Fruit fly (Drosophila melanogaster) whole organism, embryonic: ENCODE results near the gene Cyp4g15.
A peak's percentile ranks its signal among the peaks of the same experiment; 100 is the strongest.

Experiments used
- Adf1 ChIP-seq: fragments of 200-800 bp; sonication (Bioruptor generic); IDR thresholded peaks from 2 replicates; pipeline ENCODE4 v1.3.6; 2022; ENCODE audit warnings: missing biosample characterization, missing genetic modification characterization
- Aef1 ChIP-seq: fragments of 200-800 bp; sonication (Bioruptor generic); IDR thresholded peaks from 3 replicates; pipeline ENCODE4 v1.3.6; 2022; ENCODE audit warnings: missing biosample characterization, missing genetic modification characterization
- CG10147 ChIP-seq: fragments of 200-800 bp; sonication (Bioruptor generic); optimal IDR thresholded peaks from 2 replicates; lab custom pipeline; 2019; ENCODE audit warnings: missing biosample characterization, mild to moderate bottlenecking, missing genetic modification characterization, moderate library complexity
- CG10267 ChIP-seq: fragments of 200-800 bp; sonication (Bioruptor generic); optimal IDR thresholded peaks from 2 replicates; lab custom pipeline; 2018; ENCODE audit warnings: missing biosample characterization, mild to moderate bottlenecking, missing genetic modification characterization, moderate library complexity
- CG10274 ChIP-seq: fragments of 200-800 bp; sonication (Bioruptor generic); optimal IDR thresholded peaks from 3 replicates; lab custom pipeline; 2017; ENCODE audit warnings: missing biosample characterization, mild to moderate bottlenecking, missing genetic modification characterization
- CG12299 ChIP-seq: fragments of 200-800 bp; sonication (Bioruptor generic); optimal IDR thresholded peaks from 2 replicates; lab custom pipeline; 2018; ENCODE audit warnings: missing biosample characterization, mild to moderate bottlenecking, missing genetic modification characterization
- CG12391 ChIP-seq: fragments of 200-800 bp; sonication (Bioruptor generic); optimal IDR thresholded peaks from 3 replicates; lab custom pipeline; 2018; ENCODE audit warnings: missing biosample characterization, mild to moderate bottlenecking, missing genetic modification characterization, moderate library complexity
- CG13287 ChIP-seq: fragments of 200-800 bp; sonication (Bioruptor generic); IDR thresholded peaks from 2 replicates; pipeline ENCODE4 v1.3.6; 2022; ENCODE audit warnings: missing biosample characterization, missing genetic modification characterization; ENCODE audit not compliant: partially characterized antibody
- CG16779 ChIP-seq: fragments of 200-800 bp; sonication (Bioruptor generic); IDR thresholded peaks from 2 replicates; pipeline ENCODE4 v1.3.6; 2022; ENCODE audit warnings: missing biosample characterization, missing genetic modification characterization
- CG17361 ChIP-seq: fragments of 200-800 bp; sonication (Bioruptor generic); IDR thresholded peaks from 3 replicates; pipeline ENCODE4 v1.3.6; 2022; ENCODE audit warnings: missing biosample characterization, missing genetic modification characterization
- CG30020 ChIP-seq: fragments of 200-800 bp; optimal IDR thresholded peaks from 2 replicates; lab custom pipeline; 2019; ENCODE audit warnings: missing biosample characterization, mild to moderate bottlenecking, missing genetic modification characterization, moderate library complexity
- CG30403 ChIP-seq: fragments of 200-800 bp; sonication (Bioruptor generic); optimal IDR thresholded peaks from 3 replicates; lab custom pipeline; 2016; ENCODE audit warnings: missing biosample characterization, missing genetic modification characterization
- CG32532 ChIP-seq: fragments of 200-800 bp; sonication (Bioruptor generic); IDR thresholded peaks from 2 replicates; pipeline ENCODE4 v1.3.6; 2022; ENCODE audit warnings: missing biosample characterization, missing genetic modification characterization
- CG3281 ChIP-seq: fragments of 200-800 bp; sonication (Bioruptor generic); optimal IDR thresholded peaks from 3 replicates; lab custom pipeline; 2017; ENCODE audit warnings: missing biosample characterization, mild to moderate bottlenecking, missing genetic modification characterization
- CG33213 ChIP-seq: fragments of 200-800 bp; sonication (Bioruptor generic); optimal IDR thresholded peaks from 3 replicates; lab custom pipeline; 2016; ENCODE audit warnings: missing biosample characterization, missing genetic modification characterization
- CG3726 ChIP-seq: fragments of 200-800 bp; sonication (Bioruptor generic); IDR thresholded peaks from 3 replicates; pipeline ENCODE4, ENCODE4 v1.3.6; 2022; ENCODE audit warnings: missing biosample characterization, missing genetic modification characterization
- CG4328 ChIP-seq: fragments of 200-800 bp; sonication (Bioruptor generic); optimal IDR thresholded peaks from 3 replicates; lab custom pipeline; 2017; ENCODE audit warnings: missing biosample characterization, missing genetic modification reagents, missing genetic modification characterization
- CG7556 ChIP-seq: fragments of 200-800 bp; sonication (Bioruptor generic); optimal IDR thresholded peaks from 2 replicates; lab custom pipeline; 2017; ENCODE audit warnings: missing biosample characterization, mild to moderate bottlenecking, missing genetic modification characterization
- CG8765 ChIP-seq: fragments of 200-800 bp; sonication (Bioruptor generic); IDR thresholded peaks from 2 replicates; pipeline ENCODE4 v1.3.6; 2022; ENCODE audit warnings: missing biosample characterization, missing genetic modification characterization
- CG9437 ChIP-seq: fragments of 200-800 bp; sonication (Bioruptor generic); optimal IDR thresholded peaks from 2 replicates; lab custom pipeline; 2018; ENCODE audit warnings: missing biosample characterization, mild to moderate bottlenecking, missing genetic modification characterization
- CkIIα-i1 ChIP-seq: fragments of 200-800 bp; sonication (Bioruptor generic); IDR thresholded peaks from 2 replicates; pipeline ENCODE4 v1.3.6; 2022; ENCODE audit warnings: missing biosample characterization, missing genetic modification characterization
- Drgx ChIP-seq: fragments of 200-800 bp; sonication (Bioruptor generic); IDR thresholded peaks from 2 replicates; pipeline ENCODE4 v1.3.6; 2022; ENCODE audit warnings: missing biosample characterization, missing genetic modification characterization
- Eip74EF ChIP-seq, 2 experiments: fragments of 200-800 bp in 1 of 2; fragments of >200 bp in 1 of 2; sonication (Bioruptor generic) in 1 of 2; optimal IDR thresholded peaks; 2 replicates each; lab custom pipeline; 2017 to 2019; ENCODE audit warnings: missing biosample characterization in 2 of 2, missing genetic modification characterization in 2 of 2, mild to moderate bottlenecking in 1 of 2, moderate library complexity in 1 of 2
- GATAe ChIP-seq: fragments of 200-800 bp; sonication (Bioruptor generic); conservative IDR thresholded peaks from 2 replicates; pipeline ENCODE4 v1.3.6; 2022; ENCODE audit warnings: missing biosample characterization, missing genetic modification characterization
- Lhr ChIP-seq: fragments of 200-800 bp; sonication (Bioruptor generic); optimal IDR thresholded peaks from 3 replicates; lab custom pipeline; 2017; ENCODE audit warnings: mild to moderate bottlenecking, missing biosample characterization, missing genetic modification reagents, missing genetic modification characterization
- Mes4 ChIP-seq: fragments of 200-800 bp; sonication (Bioruptor generic); optimal IDR thresholded peaks from 2 replicates; lab custom pipeline; 2016; ENCODE audit warnings: missing biosample characterization, missing genetic modification characterization
- NC2α ChIP-seq: fragments of 200-800 bp; sonication (Bioruptor generic); optimal IDR thresholded peaks from 2 replicates; lab custom pipeline; 2016; ENCODE audit warnings: missing biosample characterization, missing genetic modification characterization
- NFAT ChIP-seq: fragments of 200-800 bp; sonication (Bioruptor generic); IDR thresholded peaks from 2 replicates; pipeline ENCODE4 v1.3.6; 2022; ENCODE audit warnings: missing biosample characterization, missing genetic modification characterization
- Optix ChIP-seq: fragments of 200-800 bp; sonication (Bioruptor generic); IDR thresholded peaks from 3 replicates; pipeline ENCODE4 v1.3.6; 2022; ENCODE audit warnings: missing biosample characterization, missing genetic modification characterization
- Spps ChIP-seq: fragments of 200-800 bp; sonication (Bioruptor generic); optimal IDR thresholded peaks from 2 replicates; lab custom pipeline; 2018; ENCODE audit warnings: missing biosample characterization, mild to moderate bottlenecking, missing genetic modification characterization
- Xrp1 ChIP-seq: fragments of 200-800 bp; sonication (Bioruptor generic); IDR thresholded peaks from 2 replicates; pipeline ENCODE4 v1.3.6; 2022; ENCODE audit warnings: missing biosample characterization, missing genetic modification characterization
- ase ChIP-seq: fragments of 200-800 bp; sonication (Bioruptor generic); IDR thresholded peaks from 3 replicates; pipeline ENCODE4 v1.3.6; 2022; ENCODE audit warnings: missing biosample characterization, missing genetic modification characterization
- ash1 ChIP-seq: fragments of 200-800 bp; sonication (Bioruptor generic); optimal IDR thresholded peaks from 2 replicates; lab custom pipeline; 2018; ENCODE audit warnings: missing biosample characterization, mild to moderate bottlenecking, missing genetic modification characterization
- ato ChIP-seq: fragments of 200-800 bp; sonication (Bioruptor generic); IDR thresholded peaks from 2 replicates; pipeline ENCODE4 v1.3.6; 2022; ENCODE audit warnings: missing biosample characterization, missing genetic modification characterization; ENCODE audit not compliant: partially characterized antibody
- caup ChIP-seq: fragments of 200-800 bp; sonication (Bioruptor generic); optimal IDR thresholded peaks from 3 replicates; lab custom pipeline; 2017; ENCODE audit warnings: missing biosample characterization, mild to moderate bottlenecking, missing genetic modification characterization, moderate library complexity; ENCODE audit not compliant: severe bottlenecking
- dysf ChIP-seq: fragments of 200-800 bp; sonication (Bioruptor generic); IDR thresholded peaks from 3 replicates; pipeline ENCODE4 v1.3.6; 2022; ENCODE audit warnings: missing biosample characterization, missing genetic modification characterization
- emc ChIP-seq: fragments of 200-800 bp; sonication (Bioruptor generic); optimal IDR thresholded peaks from 2 replicates; lab custom pipeline; 2016; ENCODE audit warnings: missing biosample characterization, missing genetic modification characterization
- her ChIP-seq: fragments of 200-800 bp; sonication (Bioruptor generic); optimal IDR thresholded peaks from 2 replicates; lab custom pipeline; 2016; ENCODE audit warnings: missing biosample characterization, missing genetic modification characterization
- kah ChIP-seq: fragments of 200-800 bp; sonication (Bioruptor generic); optimal IDR thresholded peaks from 2 replicates; lab custom pipeline; 2018; ENCODE audit warnings: missing biosample characterization, mild to moderate bottlenecking, missing genetic modification characterization
- prd ChIP-seq, 3 experiments: fragments of >200 bp in 2 of 3; fragments of 200-800 bp in 1 of 3; sonication (Bioruptor generic) in 1 of 3; optimal IDR thresholded peaks in 2 of 3; IDR thresholded peaks in 1 of 3; 2 replicates in 2 of 3; 3 replicates in 1 of 3; pipeline versions ENCODE4 v1.3.6 to Lab custom; 2017 to 2022; ENCODE audit warnings: missing biosample characterization in 1 of 3, missing genetic modification characterization in 1 of 3
- sima ChIP-seq: fragments of 200-800 bp; sonication (Bioruptor generic); optimal IDR thresholded peaks from 2 replicates; lab custom pipeline; 2016; ENCODE audit warnings: missing biosample characterization, missing genetic modification characterization
- slbo ChIP-seq: fragments of 200-800 bp; sonication (Bioruptor generic); IDR thresholded peaks from 2 replicates; pipeline ENCODE4 v1.3.6; 2022; ENCODE audit warnings: missing biosample characterization, missing genetic modification characterization
- tll ChIP-seq, 2 experiments: fragments of 200-800 bp in 1 of 2; fragments of >200 bp in 1 of 2; sonication (Bioruptor generic) in 1 of 2; optimal IDR thresholded peaks; 2 replicates each; lab custom pipeline; 2017 to 2019; ENCODE audit warnings: missing biosample characterization in 2 of 2, missing genetic modification characterization in 2 of 2, mild to moderate bottlenecking in 1 of 2, moderate library complexity in 1 of 2
- trh ChIP-seq: fragments of 200-800 bp; sonication (Bioruptor generic); optimal IDR thresholded peaks from 2 replicates; lab custom pipeline; 2016; ENCODE audit warnings: missing biosample characterization, missing genetic modification characterization
- usp ChIP-seq: fragments of >200 bp; optimal IDR thresholded peaks from 2 replicates; lab custom pipeline; 2017; ENCODE audit warnings: missing biosample characterization, missing genetic modification characterization
- vnd ChIP-seq: fragments of 200-800 bp; sonication (Bioruptor generic); IDR thresholded peaks from 3 replicates; pipeline ENCODE4 v1.3.6; 2022; ENCODE audit warnings: missing biosample characterization, missing genetic modification characterization; ENCODE audit not compliant: partially characterized antibody
- wdn ChIP-seq: fragments of 200-800 bp; sonication (Bioruptor generic); IDR thresholded peaks from 2 replicates; pipeline ENCODE4 v1.3.6; 2022; ENCODE audit warnings: missing biosample characterization, missing genetic modification characterization
- zen2 ChIP-seq: fragments of 200-800 bp; sonication (Bioruptor generic); IDR thresholded peaks from 3 replicates; pipeline ENCODE4 v1.3.6; 2022; ENCODE audit warnings: missing biosample characterization, missing genetic modification characterization; ENCODE audit not compliant: partially characterized antibody

Cyp4g15 gene

DNA sequence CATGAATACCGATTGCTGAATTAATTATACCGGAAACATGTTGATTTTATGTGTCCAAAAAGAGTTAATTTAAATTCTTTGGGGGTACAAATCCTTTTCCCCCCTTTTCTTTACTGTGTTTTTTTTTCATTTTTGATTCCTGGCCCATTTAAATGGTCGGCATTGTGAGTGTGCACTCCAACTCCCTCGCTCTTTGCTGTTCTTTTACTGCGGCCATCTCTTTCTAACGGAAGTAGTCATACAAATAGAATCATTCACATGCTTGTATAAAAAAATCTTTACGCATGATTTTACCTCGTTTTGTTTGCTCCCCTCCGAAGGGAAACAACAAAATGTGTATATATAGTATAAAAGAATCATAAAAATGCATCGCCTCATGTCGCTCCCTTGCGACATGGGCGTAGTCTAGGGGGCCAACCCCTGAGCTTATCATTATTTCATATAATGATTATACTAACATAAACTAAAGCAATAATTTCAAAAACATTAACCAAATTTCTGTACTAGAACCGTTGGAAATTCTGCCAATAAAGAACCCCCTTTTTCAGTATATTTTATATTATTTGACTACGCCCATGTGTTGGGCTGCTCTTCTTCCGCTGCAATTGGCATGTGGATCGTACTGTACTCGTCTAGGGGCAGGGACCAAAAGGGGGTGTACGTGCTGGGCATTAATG, 51.3 kb downstream of the Cyp4g15 start:
- TF ChIP-seq Eip74EF (GFP tag; optimal IDR thresholded peaks at IDR 0.05; lab: Kevin White, UChicago) (peak in 1 of 2 experiments; percentile 81), CkIIα-i1 (no peak), caup (peak; percentile 12), CG9437 (GFP tag; lab: Kevin White, UChicago) (peak; percentile 57), CG8765 (GFP tag; lab: Robert Waterston, UW) (no peak; the same call in 1 of the 2 replicates), CG7556 (GFP tag; lab: Kevin White, UChicago) (peak; percentile 70), CG32532 (GFP tag; lab: Robert Waterston, UW) (peak; percentile 38; the same call in 1 of the 2 replicates), sima (GFP tag; lab: Kevin White, UChicago) (no peak), CG13287 (GFP tag; lab: Robert Waterston, UW) (no peak), ash1 (GFP tag; lab: Kevin White, UChicago) (no peak), usp (GFP tag; lab: Kevin White, UChicago) (no peak), Aef1 (GFP tag; lab: Robert Waterston, UW) (peak; percentile 26; the same call in 1 of the 3 replicates), Spps (tag; lab: Kevin White, UChicago) (peak; percentile 76), ato (GFP tag; lab: Robert Waterston, UW) (no peak), Drgx (GFP tag; lab: Robert Waterston, UW) (peak; percentile 79), ase (peak; percentile 59; the same call in 1 of the 3 replicates), CG12391 (tag; lab: Kevin White, UChicago) (peak; percentile 81), CG12299 (tag; lab: Kevin White, UChicago) (peak; percentile 67), CG10147 (GFP tag; lab: Kevin White, UChicago) (peak; percentile 48), CG10267 (tag; lab: Kevin White, UChicago) (peak; percentile 82), slbo (GFP tag; lab: Robert Waterston, UW) (peak; percentile 33; the same call in 1 of the 2 replicates), Mes4 (GFP tag; lab: Kevin White, UChicago) (peak; percentile 18), CG17361 (GFP tag; lab: Robert Waterston, UW) (peak; percentile 88), GATAe (GFP tag; lab: Robert Waterston, UW) (no peak), CG3281 (GFP tag; lab: Kevin White, UChicago) (peak; percentile 7), vnd (no peak), her (no peak), prd (optimal IDR thresholded peaks at IDR 0.05; lab: Kevin White, UChicago) (no peak), prd (GFP tag; IDR thresholded peaks at IDR 0.05; lab: Robert Waterston, UW) (peak; percentile 86), tll (GFP tag; optimal IDR thresholded peaks at IDR 0.05; lab: Kevin White, UChicago) (no peak), CG16779 (GFP tag; lab: Robert Waterston, UW) (no peak), CG33213 (peak; percentile 35), zen2 (GFP tag; lab: Robert Waterston, UW) (no peak), Xrp1 (GFP tag; lab: Robert Waterston, UW) (peak; percentile 93), Lhr (GFP tag; lab: Kevin White, UChicago) (peak; percentile 62), CG30020 (tag; lab: Kevin White, UChicago) (peak; percentile 49), trh (peak; percentile 39), Adf1 (GFP tag; lab: Robert Waterston, UW) (no peak), dysf (GFP tag; lab: Robert Waterston, UW) (peak; percentile 75), wdn (GFP tag; lab: Robert Waterston, UW) (no peak), CG30403 (GFP tag; lab: Kevin White, UChicago) (peak; percentile 73), Optix (peak; percentile 67; the same call in 2 of the 3 replicates), NC2α (GFP tag; lab: Kevin White, UChicago) (no peak), CG3726 (GFP tag; lab: Robert Waterston, UW) (peak; percentile 77; the same call in 2 of the 3 replicates), NFAT (GFP tag; lab: Robert Waterston, UW) (no peak), kah (GFP tag; lab: Kevin White, UChicago) (peak; percentile 66), CG4328 (GFP tag; lab: Kevin White, UChicago) (peak; percentile 61), CG10274 (GFP tag; lab: Kevin White, UChicago) (peak; percentile 19), emc (GFP tag; lab: Kevin White, UChicago) (no peak)
